Fruit fly (Drosophila melanogaster): Measurements from ENCODE around the gene tll.

The tll gene

dm6 chr3R:30803815-30804515 lies 48.1 kb upstream of the tll start (continued):
- TF ChIP-seq CG12236 (GFP tag; optimal IDR thresholded peaks at IDR 0.05) = no peak
- TF ChIP-seq tin (GFP tag; optimal IDR thresholded peaks at IDR 0.05) = peak; percentile 25
- peak; percentile 36 for TF ChIP-seq CG17385 (GFP tag; optimal IDR thresholded peaks at IDR 0.05)
- no peak for TF ChIP-seq cas (GFP tag; IDR thresholded peaks at IDR 0.05)
- TF ChIP-seq p53 (GFP tag; optimal IDR thresholded peaks at IDR 0.05) = no peak
- no peak for TF ChIP-seq CG14667 (GFP tag; IDR thresholded peaks at IDR 0.05)
- TF ChIP-seq Meics (GFP tag; optimal IDR thresholded peaks at IDR 0.05) = no peak
- TF ChIP-seq nerfin-2 (GFP tag; IDR thresholded peaks at IDR 0.05; ENCODE audit: partially characterized antibody) = no peak
- no peak for TF ChIP-seq Tbp (GFP tag; optimal IDR thresholded peaks at IDR 0.05)

- TF ChIP-seq CG17829 (tag; optimal IDR thresholded peaks at IDR 0.05) = peak; percentile 14
- no peak for TF ChIP-seq crp (GFP tag; optimal IDR thresholded peaks at IDR 0.05)
- peak; percentile 12 for TF ChIP-seq CG4424 (GFP tag; optimal IDR thresholded peaks at IDR 0.05)
- TF ChIP-seq Xrp1 (GFP tag; IDR thresholded peaks at IDR 0.05) = peak; percentile 42; the same call in 1 of the 2 replicates
- TF ChIP-seq eve (GFP tag; optimal IDR thresholded peaks at IDR 0.05) = peak in 1 of 2 experiments; percentile 76
- TF ChIP-seq phol (tag; optimal IDR thresholded peaks at IDR 0.05) = peak; percentile 51
- TF ChIP-seq CG1024 (GFP tag; IDR thresholded peaks at IDR 0.05) = 0 out of 2 replicates have a peak, but pooled peaks have one; percentile 15
- peak; percentile 0 for TF ChIP-seq CG17385 (GFP tag; optimal IDR thresholded peaks at IDR 0.05)
- TF ChIP-seq slp2 (GFP tag; optimal IDR thresholded peaks at IDR 0.05) = no peak
- peak; percentile 29 for TF ChIP-seq Sox100B (GFP tag; optimal IDR thresholded peaks at IDR 0.05)
- TF ChIP-seq Ada2b (GFP tag; IDR thresholded peaks at IDR 0.05) = 0 out of 2 replicates have a peak, but pooled peaks have one; percentile 8
- no peak for TF ChIP-seq z (GFP tag; IDR thresholded peaks at IDR 0.05)
- no peak for TF ChIP-seq Deaf1 (tag; optimal IDR thresholded peaks at IDR 0.05)
- no peak for TF ChIP-seq CG14050 (GFP tag; IDR thresholded peaks at IDR 0.05)
- peak; percentile 80 for TF ChIP-seq Drgx (GFP tag; IDR thresholded peaks at IDR 0.05)
- peak; percentile 30; the same call in 1 of the 2 replicates for TF ChIP-seq slbo (GFP tag; IDR thresholded peaks at IDR 0.05)
- peak; percentile 73 for TF ChIP-seq Med (GFP tag)
- peak; percentile 65 for TF ChIP-seq stc (GFP tag; IDR thresholded peaks at IDR 0.05)
- TF ChIP-seq dysf (GFP tag; IDR thresholded peaks at IDR 0.05) = peak; percentile 47; the same call in 1 of the 3 replicates
- TF ChIP-seq sens (GFP tag) = peak; percentile 66
- TF ChIP-seq Camta (GFP tag; optimal IDR thresholded peaks at IDR 0.05) = peak; percentile 10
- peak; percentile 42 for TF ChIP-seq nmo (GFP tag; optimal IDR thresholded peaks at IDR 0.05)
- TF ChIP-seq Pdp1 (GFP tag; optimal IDR thresholded peaks at IDR 0.05) = peak in 1 of 2 experiments; percentile 2
- peak; percentile 52 for TF ChIP-seq gem (tag; optimal IDR thresholded peaks at IDR 0.05)
- TF ChIP-seq Rfx (GFP tag; IDR thresholded peaks at IDR 0.05) = 0 out of 2 replicates have a peak, but pooled peaks have one; percentile 17
- peak; percentile 38 for TF ChIP-seq CG12391 (tag; optimal IDR thresholded peaks at IDR 0.05)
- TF ChIP-seq D19A (tag; optimal IDR thresholded peaks at IDR 0.05) = peak; percentile 13
- TF ChIP-seq Fer3 (tag; optimal IDR thresholded peaks at IDR 0.05) = peak; percentile 1
- peak; percentile 43 for TF ChIP-seq CG18262 (tag; optimal IDR thresholded peaks at IDR 0.05)
- peak; percentile 1 for TF ChIP-seq CG4707 (GFP tag; optimal IDR thresholded peaks at IDR 0.05)
- no peak for TF ChIP-seq CG5180 (GFP tag; optimal IDR thresholded peaks at IDR 0.05)
- no peak for TF ChIP-seq dpn (GFP tag; optimal IDR thresholded peaks at IDR 0.05)
- TF ChIP-seq D (optimal IDR thresholded peaks at IDR 0.05) = no peak
- TF ChIP-seq D (GFP tag; optimal IDR thresholded peaks at IDR 0.05) = no peak
- TF ChIP-seq tio (GFP tag; optimal IDR thresholded peaks at IDR 0.05) = peak; percentile 5
- TF ChIP-seq CG2889 (GFP tag; IDR thresholded peaks at IDR 0.05) = no peak
- peak; percentile 20 for TF ChIP-seq ind (GFP tag; optimal IDR thresholded peaks at IDR 0.05)
- 0 out of 3 replicates have a peak, but pooled peaks have one; percentile 36 for TF ChIP-seq row (GFP tag; IDR thresholded peaks at IDR 0.05)
- peak in 1 of 2 experiments; percentile 49 for TF ChIP-seq Hr51 (GFP tag; optimal IDR thresholded peaks at IDR 0.05)
- TF ChIP-seq CG8359 (GFP tag; optimal IDR thresholded peaks at IDR 0.05; ENCODE audit: borderline replicate concordance) = no peak
Measured at dm6 chr3R:30805196-30805595, 46.9 kb upstream of the tll start.
